In genomic region chr3R:15213362-15213989, dm6 we compare ENCODE assay signal across 4 fruit fly cellular contexts.
TF ChIP-seq lines count a peak whose summit lies in the region.

Gene CG6654, minus strand, starts transcription at chr3R:15213658.
Gene CG4210, plus strand, starts transcription at chr3R:15213974.

- no peak for TF ChIP-seq CTCF in whole organism, embryonic (GFP tag; optimal IDR thresholded peaks at IDR 0.05; lab: Kevin White, UChicago)

TF ChIP-seq in whole organism, adult, 20 proteins besides CTCF, POLR2A, EP300 and RAD21:
- TF ChIP-seq CG7045 (GFP tag; optimal IDR thresholded peaks at IDR 0.05; lab: Kevin White, UChicago) (no peak), bab1 (GFP tag; optimal IDR thresholded peaks at IDR 0.05; lab: Kevin White, UChicago) (peak; percentile 9), CG14711 (tag; optimal IDR thresholded peaks at IDR 0.05; lab: Kevin White, UChicago) (peak; percentile 28), pad (GFP tag; optimal IDR thresholded peaks at IDR 0.05; lab: Kevin White, UChicago) (peak; percentile 15), Crg-1 (GFP tag; optimal IDR thresholded peaks at IDR 0.05; lab: Kevin White, UChicago) (no peak), toe (GFP tag; optimal IDR thresholded peaks at IDR 0.05; lab: Kevin White, UChicago) (peak; percentile 5), CG12768 (GFP tag; optimal IDR thresholded peaks at IDR 0.05; lab: Kevin White, UChicago) (no peak), Clk (GFP tag; optimal IDR thresholded peaks at IDR 0.05; lab: Kevin White, UChicago) (no peak), CG11617 (GFP tag; optimal IDR thresholded peaks at IDR 0.05; lab: Kevin White, UChicago) (peak; percentile 29), CG7101 (tag; optimal IDR thresholded peaks at IDR 0.05; lab: Kevin White, UChicago) (peak; percentile 9)
TF ChIP-seq in whole organism, adult: peak in this region for 6.

TF ChIP-seq in whole organism, embryonic, 481 proteins besides CTCF, POLR2A, EP300 and RAD21 (continues in another document):
- TF ChIP-seq da (GFP tag; optimal IDR thresholded peaks at IDR 0.05; lab: Kevin White, UChicago) (no peak), Deaf1 (tag; optimal IDR thresholded peaks at IDR 0.05; lab: Kevin White, UChicago) (no peak), CHES-1-like (GFP tag; optimal IDR thresholded peaks at IDR 0.05; lab: Kevin White, UChicago) (no peak), sob (GFP tag; IDR thresholded peaks at IDR 0.05; lab: Robert Waterston, UW) (no peak), ftz-f1 (GFP tag; optimal IDR thresholded peaks at IDR 0.05; lab: Kevin White, UChicago) (peak; percentile 38), CG1647 (GFP tag; optimal IDR thresholded peaks at IDR 0.05; lab: Kevin White, UChicago) (no peak), sima (GFP tag; optimal IDR thresholded peaks at IDR 0.05; lab: Kevin White, UChicago) (no peak), pnt (GFP tag; optimal IDR thresholded peaks at IDR 0.05; lab: Kevin White, UChicago) (no peak), cato (GFP tag; optimal IDR thresholded peaks at IDR 0.05; lab: Kevin White, UChicago; ENCODE audit: borderline replicate concordance) (no peak), grn (GFP tag; optimal IDR thresholded peaks at IDR 0.05; lab: Kevin White, UChicago) (peak; percentile 88), CG5953 (GFP tag; IDR thresholded peaks at IDR 0.05; lab: Robert Waterston, UW) (no peak), CG2199 (GFP tag; IDR thresholded peaks at IDR 0.05; lab: Robert Waterston, UW) (no peak), crp (GFP tag; optimal IDR thresholded peaks at IDR 0.05; lab: Kevin White, UChicago) (peak in 1 of 2 experiments; percentile 31), Dfd (GFP tag; optimal IDR thresholded peaks at IDR 0.05; lab: Kevin White, UChicago) (no peak), CG10979 (tag; optimal IDR thresholded peaks at IDR 0.05; lab: Kevin White, UChicago) (peak; percentile 1), ci (GFP tag; IDR thresholded peaks at IDR 0.05; lab: Robert Waterston, UW) (no peak), Antp (GFP tag; optimal IDR thresholded peaks at IDR 0.05; lab: Kevin White, UChicago) (no peak), CG8924 (tag; optimal IDR thresholded peaks at IDR 0.05; lab: Kevin White, UChicago) (peak; percentile 6), Nf-YC (tag; optimal IDR thresholded peaks at IDR 0.05; lab: Kevin White, UChicago) (peak; percentile 44), chinmo (GFP tag; IDR thresholded peaks at IDR 0.05; lab: Robert Waterston, UW; ENCODE audit: partially characterized antibody) (0 out of 4 replicates have a peak, but pooled peaks have one; percentile 17), row (GFP tag; IDR thresholded peaks at IDR 0.05; lab: Robert Waterston, UW) (peak; percentile 71), CG18011 (GFP tag; optimal IDR thresholded peaks at IDR 0.05; lab: Kevin White, UChicago) (no peak), hbn (GFP tag; IDR thresholded peaks at IDR 0.05; lab: Robert Waterston, UW; ENCODE audit: partially characterized antibody) (peak; percentile 39), CG34224 (GFP tag; IDR thresholded peaks at IDR 0.05; lab: Robert Waterston, UW; ENCODE audit: partially characterized antibody) (peak; percentile 77), tap (tag; optimal IDR thresholded peaks at IDR 0.05; lab: Kevin White, UChicago) (no peak), CG2120 (GFP tag; optimal IDR thresholded peaks at IDR 0.05; lab: Kevin White, UChicago) (peak; percentile 53), fd3F (GFP tag; optimal IDR thresholded peaks at IDR 0.05; lab: Kevin White, UChicago) (no peak)

TF ChIP-seq in whole organism, prepupa, 60 proteins besides CTCF, POLR2A, EP300 and RAD21:
- no peak for TF ChIP-seq CG4318 (GFP tag; optimal IDR thresholded peaks at IDR 0.05; lab: Kevin White, UChicago)
- TF ChIP-seq cyc (GFP tag; optimal IDR thresholded peaks at IDR 0.05; lab: Kevin White, UChicago): peak; percentile 30
- TF ChIP-seq CG11762 (GFP tag; optimal IDR thresholded peaks at IDR 0.05; lab: Kevin White, UChicago; ENCODE audit: insufficient read depth): no peak
- peak; percentile 33 for TF ChIP-seq Sox14 (GFP tag; optimal IDR thresholded peaks at IDR 0.05; lab: Kevin White, UChicago)
- TF ChIP-seq acj6 (GFP tag; optimal IDR thresholded peaks at IDR 0.05; lab: Kevin White, UChicago): no peak
- TF ChIP-seq CG3032 (tag; optimal IDR thresholded peaks at IDR 0.05; lab: Kevin White, UChicago): peak; percentile 4
- TF ChIP-seq CG9139 (GFP tag; optimal IDR thresholded peaks at IDR 0.05; lab: Kevin White, UChicago): no peak
- TF ChIP-seq CG11294 (GFP tag; IDR thresholded peaks at IDR 0.05; lab: Robert Waterston, UW): no peak
- peak; percentile 8 for TF ChIP-seq CG31627 (GFP tag; optimal IDR thresholded peaks at IDR 0.05; lab: Kevin White, UChicago)
- TF ChIP-seq esn (GFP tag; optimal IDR thresholded peaks at IDR 0.05; lab: Kevin White, UChicago): peak; percentile 35

TF ChIP-seq in whole organism, wandering third instar larva, 38 proteins besides CTCF, POLR2A, EP300 and RAD21:
- TF ChIP-seq HLH106 (tag; optimal IDR thresholded peaks at IDR 0.05; lab: Kevin White, UChicago) (peak; percentile 69), CG9705 (GFP tag; optimal IDR thresholded peaks at IDR 0.05; lab: Kevin White, UChicago) (peak; percentile 28), Sp1 (GFP tag; optimal IDR thresholded peaks at IDR 0.05; lab: Kevin White, UChicago) (peak; percentile 27), foxo (GFP tag; optimal IDR thresholded peaks at IDR 0.05; lab: Kevin White, UChicago) (no peak), woc (GFP tag; optimal IDR thresholded peaks at IDR 0.05; lab: Kevin White, UChicago) (peak; percentile 71), Rel (GFP tag; optimal IDR thresholded peaks at IDR 0.05; lab: Kevin White, UChicago) (no peak), Rel (tag; optimal IDR thresholded peaks at IDR 0.05; lab: Kevin White, UChicago) (peak; percentile 54), rgr (GFP tag; optimal IDR thresholded peaks at IDR 0.05; lab: Kevin White, UChicago) (no peak)
TF ChIP-seq in whole organism, wandering third instar larva: peak in this region for 5.
